Fruit fly (Drosophila melanogaster) Kc167 (cell line): ENCODE measurements around the gene eIF5.

Experiments
- h ChIP-seq: fragments of >200 bp; optimal IDR thresholded peaks from 3 replicates; lab custom pipeline; 2018; ENCODE audit warnings: missing external identifiers
- insv ChIP-seq: fragments of >200 bp; optimal IDR thresholded peaks from 3 replicates; lab custom pipeline; 2018; ENCODE audit warnings: missing external identifiers
- psq ChIP-seq: fragments of >200 bp; optimal IDR thresholded peaks from 2 replicates; lab custom pipeline; 2017; ENCODE audit warnings: missing external identifiers

DNA sequence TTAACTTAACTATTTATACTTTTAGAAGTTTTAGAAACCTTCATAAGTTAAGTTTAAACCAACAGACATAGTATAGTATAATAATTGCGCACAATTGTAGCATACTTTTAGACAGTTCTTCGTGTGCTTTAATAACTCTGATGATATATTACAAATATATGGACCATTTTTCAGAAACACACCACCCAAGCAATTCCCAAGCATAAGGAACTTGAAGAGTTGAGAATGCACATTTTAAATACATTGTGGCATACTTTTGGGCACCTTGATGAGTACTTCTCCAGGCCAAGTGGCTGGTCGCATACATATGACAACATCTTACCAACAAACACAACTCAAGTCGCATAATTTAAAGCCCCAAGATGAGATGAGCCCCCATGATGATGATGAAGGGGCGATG, 22.2 kb downstream of the eIF5 start:
- no peak for TF ChIP-seq h (lab: Kevin White, UChicago)
- TF ChIP-seq insv, result no peak
- TF ChIP-seq psq, result no peak
